Worm (Caenorhabditis elegans): Measurements from ENCODE around the gene F11E6.4.

Gene F11E6.4

ce11 chrIV:17440417-17440816 lies 29.7 kb downstream of the F11E6.4 start, which contains the start of gene F08A7.1:
TSS of gene F08A7.1 (plus strand) at chrIV:17440607.
- TF ChIP-seq lin-13 (tag; optimal IDR thresholded peaks at IDR 0.05) (no peak), nhr-237 (tag; optimal IDR thresholded peaks at IDR 0.05) (no peak)

DNA sequence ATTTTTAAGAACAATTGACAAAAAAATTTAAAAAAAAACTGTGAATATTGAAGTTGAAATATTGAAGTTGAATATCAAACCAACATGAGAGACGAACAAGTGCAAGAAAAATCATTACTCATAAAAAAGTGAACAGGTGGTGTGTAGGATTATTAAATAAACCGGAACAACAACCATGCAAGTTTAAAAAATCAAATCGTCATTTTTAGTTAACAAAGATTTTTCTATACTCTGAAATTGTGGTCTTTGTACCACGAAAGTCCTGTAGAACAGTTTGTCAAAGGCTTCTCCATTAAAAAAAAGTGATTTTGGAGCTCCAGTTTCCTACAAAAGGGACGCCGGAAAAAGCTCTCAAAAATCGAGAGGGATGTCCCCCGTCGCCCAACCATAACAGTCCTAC lies 30.2 kb downstream of the F11E6.4 start, which contains the start of gene C06A12.19:
Gene C06A12.19 (minus strand): TSS at position 101 of the 400 bp plus-strand sequence.
- no peak for TF ChIP-seq flh-1 (GFP tag; optimal IDR thresholded peaks at IDR 0.05)
- no peak for TF ChIP-seq pha-4 (tag; optimal IDR thresholded peaks at IDR 0.05)
- no peak for TF ChIP-seq unc-39 (tag; optimal IDR thresholded peaks at IDR 0.05)
- TF ChIP-seq lsy-2 (tag; optimal IDR thresholded peaks at IDR 0.05) = no peak
- no peak for TF ChIP-seq cnd-1 (tag; optimal IDR thresholded peaks at IDR 0.05)
- TF ChIP-seq unc-120 (tag; optimal IDR thresholded peaks at IDR 0.05; ENCODE audit: poor library complexity, severe bottlenecking) = no peak

DNA sequence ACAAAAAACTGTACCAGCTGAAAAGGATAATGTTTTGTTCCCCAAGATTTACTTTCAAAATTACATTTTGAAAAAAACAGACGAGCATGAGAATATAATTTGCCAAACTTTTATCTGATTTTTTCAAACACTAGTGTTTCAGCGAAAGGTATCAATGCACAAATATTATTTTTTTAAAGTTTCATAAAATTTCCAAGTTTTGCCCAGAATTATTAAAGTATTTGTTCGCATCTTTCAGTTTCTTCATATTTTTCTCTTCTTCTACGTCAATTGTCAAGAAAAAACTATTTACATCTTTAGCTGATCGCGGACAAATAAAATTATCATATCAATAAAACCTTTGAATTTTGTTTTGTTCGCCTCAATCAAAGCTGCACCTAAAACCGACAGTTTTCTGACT lies 33.1 kb downstream of the F11E6.4 start, which contains the start of gene C06A12.8:
Gene C06A12.8 (plus strand): TSS at position 301 of the 400 bp plus-strand sequence.
- TF ChIP-seq pha-4 (tag; optimal IDR thresholded peaks at IDR 0.05) = no peak
- no peak for TF ChIP-seq ztf-11 (tag; optimal IDR thresholded peaks at IDR 0.05)
- no peak for TF ChIP-seq bed-3 (GFP tag; optimal IDR thresholded peaks at IDR 0.05)
- no peak for TF ChIP-seq elt-1 (tag; optimal IDR thresholded peaks at IDR 0.05; ENCODE audit: borderline replicate concordance, insufficient read depth)
- TF ChIP-seq zip-8 (tag; optimal IDR thresholded peaks at IDR 0.05) = no peak
- no peak for TF ChIP-seq ceh-43 (GFP tag; optimal IDR thresholded peaks at IDR 0.05)
- no peak for TF ChIP-seq unc-39 (tag; optimal IDR thresholded peaks at IDR 0.05)
- TF ChIP-seq sem-2 (GFP tag; optimal IDR thresholded peaks at IDR 0.05) = no peak
- TF ChIP-seq cnd-1 (tag; optimal IDR thresholded peaks at IDR 0.05) = no peak
- TF ChIP-seq blmp-1 (tag; optimal IDR thresholded peaks at IDR 0.05) = no peak
- no peak for TF ChIP-seq lsy-2 (tag; optimal IDR thresholded peaks at IDR 0.05)
- no peak for TF ChIP-seq flh-1 (GFP tag; optimal IDR thresholded peaks at IDR 0.05)
- no peak for TF ChIP-seq mab-5 (tag; optimal IDR thresholded peaks at IDR 0.05)
- TF ChIP-seq tbx-8 (GFP tag; optimal IDR thresholded peaks at IDR 0.05) = no peak
- no peak for TF ChIP-seq unc-120 (tag; optimal IDR thresholded peaks at IDR 0.05; ENCODE audit: poor library complexity, severe bottlenecking)
- no peak for TF ChIP-seq lin-32 (GFP tag; optimal IDR thresholded peaks at IDR 0.05)

DNA sequence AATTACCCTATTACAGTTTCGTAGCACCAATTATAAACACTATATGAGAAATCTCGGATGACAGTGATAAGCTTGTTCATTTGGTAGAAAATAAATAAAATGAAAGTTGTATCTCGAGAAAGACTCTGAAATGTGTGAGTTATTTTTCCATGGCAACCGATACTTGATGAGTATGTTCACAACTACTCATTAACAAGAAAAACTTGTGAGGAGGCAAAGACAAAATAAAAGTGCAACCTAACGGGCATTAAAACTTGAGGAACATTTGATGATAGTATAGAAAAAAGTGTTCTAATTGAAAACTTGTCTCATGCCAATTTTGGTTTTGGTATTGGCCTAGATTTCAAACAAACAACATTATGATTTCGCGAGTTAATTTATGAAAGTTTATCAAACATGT lies 33.6 kb downstream of the F11E6.4 start, which contains the start of gene gcy-27:
Gene gcy-27 (minus strand): TSS at position 101 of the 400 bp plus-strand sequence.
- TF ChIP-seq M03D4.4 (tag; optimal IDR thresholded peaks at IDR 0.05) (no peak), nhr-12 (tag; optimal IDR thresholded peaks at IDR 0.05) (no peak), drap-1 (GFP tag; optimal IDR thresholded peaks at IDR 0.05) (no peak), nhr-28 (tag; optimal IDR thresholded peaks at IDR 0.05) (no peak), tbx-8 (GFP tag; optimal IDR thresholded peaks at IDR 0.05) (no peak), hlh-1 (tag; optimal IDR thresholded peaks at IDR 0.05) (no peak), lsy-2 (tag; optimal IDR thresholded peaks at IDR 0.05) (no peak), ceh-39 (tag; optimal IDR thresholded peaks at IDR 0.05) (no peak), flh-1 (GFP tag; optimal IDR thresholded peaks at IDR 0.05) (no peak), sptf-1 (tag; optimal IDR thresholded peaks at IDR 0.05) (no peak), ham-2 (GFP tag; optimal IDR thresholded peaks at IDR 0.05) (no peak), zip-8 (tag; optimal IDR thresholded peaks at IDR 0.05) (no peak), nhr-76 (tag; optimal IDR thresholded peaks at IDR 0.05) (no peak), ztf-11 (tag; optimal IDR thresholded peaks at IDR 0.05) (no peak), ceh-43 (GFP tag; optimal IDR thresholded peaks at IDR 0.05) (no peak), unc-120 (tag; optimal IDR thresholded peaks at IDR 0.05; ENCODE audit: poor library complexity, severe bottlenecking) (no peak)

- TF ChIP-seq ceh-43 (GFP tag; optimal IDR thresholded peaks at IDR 0.05) = no peak
- TF ChIP-seq ces-1 (GFP tag; optimal IDR thresholded peaks at IDR 0.05) = no peak
- TF ChIP-seq unc-120 (tag; optimal IDR thresholded peaks at IDR 0.05; ENCODE audit: poor library complexity, severe bottlenecking) = no peak
- TF ChIP-seq ham-2 (GFP tag; optimal IDR thresholded peaks at IDR 0.05) = no peak
- no peak for TF ChIP-seq zip-8 (tag; optimal IDR thresholded peaks at IDR 0.05)
- TF ChIP-seq tbx-8 (GFP tag; optimal IDR thresholded peaks at IDR 0.05) = no peak
Measured at ce11 chrIV:17435228-17435627, 34.9 kb downstream of the F11E6.4 start.

DNA sequence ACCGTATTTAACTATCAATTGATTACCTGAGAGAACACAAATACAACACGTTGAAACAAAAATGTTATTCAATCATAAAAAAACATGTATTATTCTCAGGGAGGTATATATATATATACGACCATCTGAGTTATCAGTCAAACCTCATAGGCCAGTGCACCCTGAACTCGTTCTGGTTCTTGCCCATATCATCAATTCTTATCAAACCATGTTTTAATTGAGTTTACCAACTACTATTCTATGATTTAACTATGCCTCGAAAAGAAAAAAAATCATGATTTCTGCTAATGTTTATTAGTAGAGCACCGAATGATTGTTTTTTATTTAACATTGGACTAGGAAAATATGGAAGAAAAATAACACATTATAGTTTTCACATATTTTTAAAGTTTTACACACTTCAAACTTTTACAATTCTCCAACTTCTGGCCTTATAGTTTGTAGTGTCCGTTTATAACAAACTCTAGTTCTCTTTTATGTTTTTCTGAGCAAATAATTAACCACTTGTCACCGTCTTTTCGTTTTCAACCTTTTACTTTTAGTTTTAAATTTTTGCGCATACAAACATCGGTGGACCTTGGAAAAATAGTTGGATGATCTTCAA lies 37.8 kb downstream of the F11E6.4 start:
- no peak for TF ChIP-seq elt-3 (tag; optimal IDR thresholded peaks at IDR 0.05)
- no peak for TF ChIP-seq ceh-39 (tag; optimal IDR thresholded peaks at IDR 0.05)
- no peak for TF ChIP-seq nhr-237 (tag; optimal IDR thresholded peaks at IDR 0.05)
- TF ChIP-seq M03D4.4 (tag; optimal IDR thresholded peaks at IDR 0.05) = no peak
- no peak for TF ChIP-seq ceh-83 (GFP tag; optimal IDR thresholded peaks at IDR 0.05)
- no peak for TF ChIP-seq mep-1 (tag; optimal IDR thresholded peaks at IDR 0.05)
